Worm (Caenorhabditis elegans) whole organism, L1 larva: Measurements from ENCODE around the gene F47B8.13.

Source experiments
- C04F5.9 ChIP-seq: sonication (generic microtip); optimal IDR thresholded peaks from 2 replicates; lab custom pipeline; 2016; ENCODE audit warnings: missing genetic modification characterization, missing compliant biosample characterization
- F16B12.6 ChIP-seq: fragments of 150-350 bp; optimal IDR thresholded peaks from 2 replicates; lab custom pipeline; 2014; ENCODE audit warnings: missing biosample characterization, missing genetic modification characterization
- aly-2 ChIP-seq: fragments of 150-350 bp; optimal IDR thresholded peaks from 2 replicates; lab custom pipeline; 2014; ENCODE audit warnings: missing biosample characterization, missing genetic modification characterization
- ama-1 ChIP-seq: fragments of 150-350 bp; optimal IDR thresholded peaks from 2 replicates; lab custom pipeline; 2014
- ceh-88 ChIP-seq: fragments of 200-800 bp; sonication (Bioruptor generic); IDR thresholded peaks from 2 replicates; pipeline ENCODE4 v1.3.6; 2022; ENCODE audit warnings: missing genetic modification characterization, missing compliant biosample characterization
- elt-2 ChIP-seq: sonication (generic microtip); optimal IDR thresholded peaks from 2 replicates; lab custom pipeline; 2016; ENCODE audit warnings: missing genetic modification characterization, mild to moderate bottlenecking, inconsistent platforms, missing compliant biosample characterization, missing genetic modification reagents
- lin-13 ChIP-seq: fragments of 150-350 bp; optimal IDR thresholded peaks from 2 replicates; lab custom pipeline; 2014; ENCODE audit warnings: missing biosample characterization, missing genetic modification reagents, missing genetic modification characterization
- mep-1 ChIP-seq: fragments of 150-350 bp; optimal IDR thresholded peaks from 2 replicates; lab custom pipeline; 2014; ENCODE audit warnings: missing biosample characterization, missing genetic modification characterization
- nhr-28 ChIP-seq: fragments of 150-350 bp; optimal IDR thresholded peaks from 2 replicates; lab custom pipeline; 2014; ENCODE audit warnings: missing biosample characterization, missing genetic modification characterization
- nhr-77 ChIP-seq: fragments of 150-350 bp; optimal IDR thresholded peaks from 2 replicates; lab custom pipeline; 2014; ENCODE audit warnings: missing biosample characterization, missing genetic modification characterization
- pqm-1 ChIP-seq: sonication (generic microtip); optimal IDR thresholded peaks from 3 replicates; lab custom pipeline; 2017; ENCODE audit warnings: missing biosample characterization, missing genetic modification characterization

- TF ChIP-seq ceh-88 (no peak), F16B12.6 (tag; lab: Kevin White, UChicago) (no peak), nhr-28 (tag; lab: Kevin White, UChicago) (no peak), elt-2 (tag; lab: Kevin White, UChicago) (no peak), mep-1 (tag; lab: Kevin White, UChicago) (no peak), aly-2 (tag; lab: Kevin White, UChicago) (no peak), ama-1 (lab: Kevin White, UChicago) (no peak), lin-13 (GFP tag; lab: Kevin White, UChicago) (no peak), pqm-1 (tag; lab: Kevin White, UChicago) (no peak), C04F5.9 (no peak), nhr-77 (no peak)
Measured at ce11 chrV:14334901-14335300, 15.4 kb upstream of the F47B8.13 start, which contains the start of gene srm-5.
